Worm (Caenorhabditis elegans): ENCODE results near the gene T03F7.7.

- TF ChIP-seq ceh-40 (GFP tag; IDR thresholded peaks at IDR 0.05) (no peak), rec-8 (tag; optimal IDR thresholded peaks at IDR 0.05) (no peak), sea-2 (GFP tag; IDR thresholded peaks at IDR 0.05) (no peak), F23B12.7 (tag; optimal IDR thresholded peaks at IDR 0.05; ENCODE audit: insufficient read depth) (no peak), mel-28 (tag; optimal IDR thresholded peaks at IDR 0.05; ENCODE audit: borderline replicate concordance) (no peak), athp-1 (tag; optimal IDR thresholded peaks at IDR 0.05) (no peak), unc-62 (GFP tag; optimal IDR thresholded peaks at IDR 0.05) (no peak), atf-7 (tag; optimal IDR thresholded peaks at IDR 0.05) (no peak), nfya-2 (GFP tag; IDR thresholded peaks at IDR 0.05) (no peak), fkh-3 (tag; optimal IDR thresholded peaks at IDR 0.05) (no peak)
These were observed 30.0 kb downstream of the T03F7.7 start for ce11 chrV:11341130-11341675.

Measured in whole organism, young adult.